Worm (Caenorhabditis elegans): Measurements from ENCODE around the gene C29F9.2.

C29F9.2 gene

DNA sequence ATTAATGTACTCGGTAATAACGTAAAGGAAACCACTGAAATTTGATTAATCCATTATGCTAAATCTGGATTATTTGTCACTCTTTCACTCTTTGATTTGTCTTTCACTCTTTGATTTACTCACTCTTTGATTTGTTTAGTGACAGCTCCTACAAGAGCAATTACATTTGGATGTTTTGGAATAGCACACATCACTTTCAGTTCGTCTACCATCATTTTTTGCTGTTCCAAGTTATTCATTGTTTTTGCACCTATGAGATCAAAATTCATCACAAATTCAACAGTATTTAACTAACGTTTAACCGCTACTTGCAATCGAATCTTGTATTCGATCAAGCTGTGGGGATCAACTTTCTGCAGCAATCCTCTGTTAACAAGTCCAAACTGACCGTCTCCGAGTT lies 18.4 kb downstream of the C29F9.2 start:
- TF ChIP-seq unc-62 (GFP tag; optimal IDR thresholded peaks at IDR 0.05 in 1 of 2) = peak in 1 of 2 experiments; percentile 60
- TF ChIP-seq unc-62 (tag; optimal IDR thresholded peaks at IDR 0.05) = no peak
- no peak for TF ChIP-seq mxl-2 (GFP tag; conservative IDR thresholded peaks at IDR 0.05)
- TF ChIP-seq ZK546.5 (tag; optimal IDR thresholded peaks at IDR 0.05) = no peak
- TF ChIP-seq nhr-41 (GFP tag; IDR thresholded peaks at IDR 0.05) = no peak
- no peak for TF ChIP-seq lin-15B (tag; optimal IDR thresholded peaks at IDR 0.05)
- no peak for TF ChIP-seq aha-1 (tag)

DNA sequence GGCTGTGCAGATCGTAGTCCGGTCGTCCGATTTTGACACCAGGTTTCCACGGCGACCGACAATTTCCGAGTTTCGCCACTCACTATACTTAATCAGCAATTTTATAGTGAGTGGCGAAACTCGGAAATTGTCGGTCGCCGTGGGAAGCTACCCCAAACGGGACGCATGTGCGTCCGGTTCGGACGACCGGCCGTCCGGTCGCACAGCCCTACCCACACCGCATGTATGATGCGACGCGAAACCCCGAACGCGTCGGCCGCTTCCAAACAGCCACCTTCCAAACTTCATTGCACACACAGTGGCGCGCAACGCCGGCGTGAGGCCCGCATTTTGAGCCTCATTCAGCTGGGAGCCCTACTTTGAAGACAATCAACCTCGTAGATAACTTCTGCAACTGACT lies 20.3 kb downstream of the C29F9.2 start:
- TF ChIP-seq nhr-76 (tag; optimal IDR thresholded peaks at IDR 0.05) (no peak), set-16 (GFP tag; IDR thresholded peaks at IDR 0.05) (peak; percentile 81)

DNA sequence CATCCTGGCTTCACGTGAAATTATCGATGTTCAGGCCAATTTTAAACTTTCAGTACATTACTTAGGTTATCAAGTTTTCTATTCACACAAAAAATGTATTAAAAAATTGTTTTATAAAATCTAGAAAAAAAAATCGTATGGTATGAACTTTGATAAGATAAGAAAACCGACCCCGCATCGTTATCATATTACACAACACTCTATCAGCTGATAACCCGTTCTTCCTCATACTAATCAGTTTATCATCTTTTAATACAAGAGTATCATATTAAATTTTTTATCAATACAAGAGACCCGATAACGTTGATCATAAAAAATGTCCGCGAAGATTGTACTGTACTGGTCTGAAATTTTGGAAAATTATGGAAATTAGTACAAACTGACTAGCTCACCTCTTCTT lies 23.4 kb downstream of the C29F9.2 start:
- TF ChIP-seq nhr-41 (GFP tag; IDR thresholded peaks at IDR 0.05) = peak; percentile 100
- TF ChIP-seq F26F4.8 (GFP tag; conservative IDR thresholded peaks at IDR 0.05) = no peak
- TF ChIP-seq cey-2 (tag; optimal IDR thresholded peaks at IDR 0.05; ENCODE audit: borderline replicate concordance, insufficient read depth) = peak; percentile 86
- TF ChIP-seq nhr-76 (tag; optimal IDR thresholded peaks at IDR 0.05) = no peak
- TF ChIP-seq nhr-102 (tag; optimal IDR thresholded peaks at IDR 0.05) = no peak
- TF ChIP-seq ceh-62 (tag; optimal IDR thresholded peaks at IDR 0.05) = no peak
- no peak for TF ChIP-seq Y105C5A.15 (GFP tag; IDR thresholded peaks at IDR 0.05)
- TF ChIP-seq tag-97 (GFP tag; IDR thresholded peaks at IDR 0.05) = no peak
- no peak for TF ChIP-seq hif-1 (tag; optimal IDR thresholded peaks at IDR 0.05)
- TF ChIP-seq arid-1 (GFP tag; conservative IDR thresholded peaks at IDR 0.05) = no peak
- TF ChIP-seq mdl-1 (tag; optimal IDR thresholded peaks at IDR 0.05) = peak in 1 of 2 experiments; percentile 35
- no peak for TF ChIP-seq egl-43 (GFP tag; IDR thresholded peaks at IDR 0.05)
- TF ChIP-seq dve-1 (tag; optimal IDR thresholded peaks at IDR 0.05; ENCODE audit: insufficient read depth) = peak; percentile 95
- peak; percentile 13 for TF ChIP-seq zip-2 (tag; optimal IDR thresholded peaks at IDR 0.05)
- TF ChIP-seq unc-130 (GFP tag; optimal IDR thresholded peaks at IDR 0.05) = no peak
- TF ChIP-seq zip-11 (GFP tag; IDR thresholded peaks at IDR 0.05) = no peak
- no peak for TF ChIP-seq snpc-4 (tag; optimal IDR thresholded peaks at IDR 0.05)
- no peak for TF ChIP-seq nhr-25 (tag; optimal IDR thresholded peaks at IDR 0.05; ENCODE audit: borderline replicate concordance, insufficient read depth)
- no peak for TF ChIP-seq daf-8 (GFP tag; IDR thresholded peaks at IDR 0.05)
- peak; percentile 92 for TF ChIP-seq hlh-11 (tag; optimal IDR thresholded peaks at IDR 0.05)
- TF ChIP-seq mdt-29 (GFP tag; IDR thresholded peaks at IDR 0.05) = no peak
- TF ChIP-seq unc-62 (GFP tag; optimal IDR thresholded peaks at IDR 0.05 in 1 of 2) = no peak
- no peak for TF ChIP-seq unc-62 (tag; optimal IDR thresholded peaks at IDR 0.05)
- TF ChIP-seq fkh-10 (GFP tag; optimal IDR thresholded peaks at IDR 0.05) = no peak
- no peak for TF ChIP-seq lin-15B (tag; optimal IDR thresholded peaks at IDR 0.05)
- no peak for TF ChIP-seq ceh-32 (tag; optimal IDR thresholded peaks at IDR 0.05; ENCODE audit: poor library complexity)
- peak; percentile 91 for TF ChIP-seq tra-1 (GFP tag; IDR thresholded peaks at IDR 0.05)
- TF ChIP-seq Y48G9A.11 (GFP tag; IDR thresholded peaks at IDR 0.05) = no peak
- no peak for TF ChIP-seq ztf-7 (tag; optimal IDR thresholded peaks at IDR 0.05)
- TF ChIP-seq vab-7 (GFP tag; IDR thresholded peaks at IDR 0.05) = no peak
- TF ChIP-seq fos-1 (tag; optimal IDR thresholded peaks at IDR 0.05) = no peak
- TF ChIP-seq lin-13 (GFP tag; optimal IDR thresholded peaks at IDR 0.05) = no peak
- no peak for TF ChIP-seq ces-1 (GFP tag; optimal IDR thresholded peaks at IDR 0.05)
- peak; percentile 98 for TF ChIP-seq dmd-6 (GFP tag; IDR thresholded peaks at IDR 0.05)
- no peak for TF ChIP-seq ctbp-1 (GFP tag; IDR thresholded peaks at IDR 0.05)
- TF ChIP-seq nhr-48 (tag; optimal IDR thresholded peaks at IDR 0.05) = peak; percentile 1
- 0 out of 2 replicates have a peak, but pooled peaks have one; percentile 19 for TF ChIP-seq T26A8.4 (GFP tag; IDR thresholded peaks at IDR 0.05)
- TF ChIP-seq nhr-111 (GFP tag; optimal IDR thresholded peaks at IDR 0.05) = no peak
- no peak for TF ChIP-seq ceh-28 (tag; optimal IDR thresholded peaks at IDR 0.05)
- peak; percentile 100 for TF ChIP-seq pqm-1 (tag; optimal IDR thresholded peaks at IDR 0.05)
- no peak for TF ChIP-seq ama-1 (optimal IDR thresholded peaks at IDR 0.05)
- TF ChIP-seq zfp-2 (tag; optimal IDR thresholded peaks at IDR 0.05) = no peak
- TF ChIP-seq aly-2 (tag; optimal IDR thresholded peaks at IDR 0.05) = no peak
- no peak for TF ChIP-seq hmg-1.1 (GFP tag; IDR thresholded peaks at IDR 0.05)
- no peak for TF ChIP-seq set-16 (GFP tag; IDR thresholded peaks at IDR 0.05)
